Fruit fly (Drosophila melanogaster) whole organism, prepupa: ENCODE measurements around the gene CG11726.

Source experiments
- Gug ChIP-seq: fragments of 200-800 bp; sonication (Bioruptor generic); IDR thresholded peaks from 2 replicates; pipeline ENCODE4 v1.3.6; 2022; ENCODE audit warnings: missing biosample characterization, missing genetic modification characterization
- spab ChIP-seq: fragments of 200-800 bp; sonication (Bioruptor generic); optimal IDR thresholded peaks from 2 replicates; lab custom pipeline; 2017; ENCODE audit warnings: missing biosample characterization, mild to moderate bottlenecking, missing genetic modification characterization, missing genetic modification reagents

DNA sequence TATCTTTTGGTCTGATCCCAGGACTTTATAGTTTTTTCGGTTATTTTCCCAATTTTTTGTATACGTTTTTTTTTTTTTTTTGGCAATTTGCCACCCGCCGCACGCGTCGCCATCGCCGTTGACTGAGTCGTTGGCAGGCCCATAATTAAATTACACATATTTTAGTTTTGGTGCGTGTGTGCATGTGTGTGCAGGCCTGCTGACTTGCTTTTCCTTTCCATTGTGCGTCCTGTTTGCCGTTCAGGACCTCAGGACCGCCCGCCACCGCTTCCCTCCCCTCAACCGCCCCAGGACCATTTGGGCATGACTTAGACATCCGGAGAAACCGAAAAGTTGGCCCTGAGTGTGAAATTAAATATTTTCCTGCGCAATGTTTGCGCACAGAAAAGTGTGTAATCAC is 26.5 kb downstream of the CG11726 start:
- TF ChIP-seq spab (GFP tag; lab: Kevin White, UChicago), result no peak
- no peak for TF ChIP-seq Gug
